Worm (Caenorhabditis elegans) whole organism, L4 larva: ENCODE measurements around the gene F18E9.3.

Experiments
- F49E8.2 ChIP-seq: sonication (generic microtip); optimal IDR thresholded peaks from 2 replicates; lab custom pipeline; 2016; ENCODE audit warnings: missing compliant biosample characterization, mild to moderate bottlenecking, missing genetic modification characterization, borderline replicate concordance
- ZK546.5 ChIP-seq, 2 experiments: sonication (generic microtip); optimal IDR thresholded peaks; 2 replicates each; lab custom pipeline; 2017; ENCODE audit warnings: missing biosample characterization in 2 of 2, missing genetic modification characterization in 2 of 2
- aly-2 ChIP-seq: sonication (generic microtip); optimal IDR thresholded peaks from 2 replicates; lab custom pipeline; 2018; ENCODE audit warnings: missing biosample characterization, missing genetic modification characterization
- jun-1 ChIP-seq: fragments of 150-350 bp; optimal IDR thresholded peaks from 2 replicates; lab custom pipeline; 2014; ENCODE audit warnings: missing biosample characterization, missing genetic modification reagents, missing genetic modification characterization
- mep-1 ChIP-seq: fragments of 150-350 bp; sonication (generic microtip); optimal IDR thresholded peaks from 3 replicates; lab custom pipeline; 2014; ENCODE audit warnings: missing biosample characterization, missing genetic modification characterization
- nhr-11 ChIP-seq: fragments of 150-350 bp; optimal IDR thresholded peaks from 2 replicates; lab custom pipeline; 2014; ENCODE audit warnings: missing biosample characterization, missing genetic modification characterization
- spr-1 ChIP-seq: sonication (generic microtip); optimal IDR thresholded peaks from 2 replicates; lab custom pipeline; 2016; ENCODE audit warnings: mild to moderate bottlenecking, missing genetic modification characterization, missing compliant biosample characterization

DNA sequence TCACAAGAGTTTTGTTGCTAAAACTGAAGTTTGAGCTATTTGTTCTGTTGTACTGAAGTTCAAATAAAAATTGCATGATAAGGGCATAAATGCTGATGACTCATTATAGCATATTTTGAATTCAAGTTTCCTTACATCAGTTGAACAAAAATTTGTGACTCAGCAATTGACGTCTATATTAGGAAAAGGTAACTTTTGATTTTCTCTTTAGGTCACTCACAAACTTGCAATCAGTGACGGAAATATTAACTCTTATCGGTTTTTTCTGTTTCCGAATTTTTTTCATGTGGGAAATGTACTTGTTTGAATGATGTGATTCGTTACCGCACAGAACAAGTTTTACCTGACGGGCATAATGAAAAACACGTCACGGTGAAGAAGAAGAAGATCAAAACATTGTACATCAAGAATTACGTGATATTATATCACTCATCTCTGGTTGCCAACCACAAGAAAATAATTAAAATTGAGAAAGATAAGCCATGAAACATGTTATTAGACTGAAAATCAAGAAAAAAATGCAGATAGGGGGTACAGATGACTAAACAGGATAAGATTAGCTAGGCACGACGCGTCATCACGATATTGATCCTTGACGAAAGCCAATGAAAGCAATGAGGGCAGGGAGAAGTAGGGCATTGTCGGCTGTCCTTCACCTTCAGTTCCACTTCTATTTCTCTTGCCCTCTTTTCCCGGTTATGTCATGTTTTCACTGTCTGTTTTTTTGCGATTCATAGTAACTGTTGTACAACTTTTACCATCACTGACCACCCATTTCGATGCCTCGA, 22.1 kb upstream of the F18E9.3 start:
- no peak for TF ChIP-seq mep-1 (tag; lab: Kevin White, UChicago)
- TF ChIP-seq jun-1 (tag; lab: Kevin White, UChicago): no peak
- TF ChIP-seq spr-1 (tag; lab: Kevin White, UChicago): no peak
- no peak for TF ChIP-seq F49E8.2
- no peak for TF ChIP-seq ZK546.5 (tag; optimal IDR thresholded peaks at IDR 0.05; lab: Kevin White, UChicago)
- no peak for TF ChIP-seq nhr-11 (tag; lab: Kevin White, UChicago)
- no peak for TF ChIP-seq aly-2 (tag; lab: Kevin White, UChicago)
